Worm (Caenorhabditis elegans) whole organism, L1 larva: Measurements from ENCODE around the gene C24H11.1.

Experiments
- C34B4.2 ChIP-seq: sonication (generic microtip); optimal IDR thresholded peaks from 2 replicates; lab custom pipeline; 2017; ENCODE audit warnings: mild to moderate bottlenecking, missing genetic modification characterization, missing compliant biosample characterization
- F16B12.6 ChIP-seq: fragments of 150-350 bp; optimal IDR thresholded peaks from 2 replicates; lab custom pipeline; 2014; ENCODE audit warnings: missing biosample characterization, missing genetic modification characterization
- aly-2 ChIP-seq: fragments of 150-350 bp; optimal IDR thresholded peaks from 2 replicates; lab custom pipeline; 2014; ENCODE audit warnings: missing biosample characterization, missing genetic modification characterization
- ama-1 ChIP-seq: fragments of 150-350 bp; optimal IDR thresholded peaks from 2 replicates; lab custom pipeline; 2014
- blmp-1 ChIP-seq: fragments of 150-350 bp; optimal IDR thresholded peaks from 2 replicates; lab custom pipeline; 2014; ENCODE audit warnings: missing biosample characterization, missing genetic modification characterization
- ceh-82 ChIP-seq, 3 experiments: fragments of 150-350 bp in 1 of 3; sonication (generic microtip) in 2 of 3; optimal IDR thresholded peaks; 2 replicates each; lab custom pipeline; 2014 to 2017; ENCODE audit warnings: missing biosample characterization in 3 of 3, missing genetic modification characterization in 3 of 3
- ceh-88 ChIP-seq: fragments of 200-800 bp; sonication (Bioruptor generic); IDR thresholded peaks from 2 replicates; pipeline ENCODE4 v1.3.6; 2022; ENCODE audit warnings: missing genetic modification characterization, missing compliant biosample characterization
- ceh-90 ChIP-seq: sonication (generic microtip); optimal IDR thresholded peaks from 2 replicates; lab custom pipeline; 2016; ENCODE audit warnings: missing genetic modification characterization, missing compliant biosample characterization
- ces-1 ChIP-seq: fragments of 150-350 bp; optimal IDR thresholded peaks from 2 replicates; lab custom pipeline; 2014; ENCODE audit warnings: missing biosample characterization, missing genetic modification reagents, missing genetic modification characterization
- dsc-1 ChIP-seq: sonication (generic microtip); optimal IDR thresholded peaks from 2 replicates; lab custom pipeline; 2016; ENCODE audit warnings: mild to moderate bottlenecking, missing genetic modification characterization, missing compliant biosample characterization
- efl-1 ChIP-seq, 4 experiments: fragments of 150-350 bp; optimal IDR thresholded peaks in 3 of 4; peaks in 1 of 4; 1 replicate in 1 of 4; 2 replicates in 3 of 4; lab custom pipeline; 2014; ENCODE audit warnings: missing biosample characterization in 2 of 4, missing genetic modification characterization in 2 of 4, missing genetic modification reagents in 2 of 4
- efl-3 ChIP-seq: fragments of 200-800 bp; sonication (Bioruptor generic); optimal IDR thresholded peaks from 2 replicates; lab custom pipeline; 2018; ENCODE audit warnings: mild to moderate bottlenecking, missing genetic modification characterization, missing compliant biosample characterization
- egl-13 ChIP-seq: sonication (generic microtip); optimal IDR thresholded peaks from 2 replicates; lab custom pipeline; 2016; ENCODE audit warnings: missing genotype, missing genetic modification reagents, missing genetic modification characterization, missing compliant biosample characterization
- egl-27 ChIP-seq, 2 experiments: fragments of 150-350 bp in 1 of 2; sonication (generic microtip); optimal IDR thresholded peaks; 3 replicates each; lab custom pipeline; 2017 to 2018; ENCODE audit warnings: missing biosample characterization in 2 of 2, missing genetic modification characterization in 2 of 2, missing genetic modification reagents in 2 of 2
- elt-3 ChIP-seq, 6 experiments: fragments of 150-350 bp in 1 of 6; sonication (generic microtip); optimal IDR thresholded peaks; 2 replicates each; lab custom pipeline; 2017 to 2018; ENCODE audit warnings: missing biosample characterization in 6 of 6, missing genetic modification characterization in 6 of 6, inconsistent platforms in 1 of 6
- fkh-4 ChIP-seq: sonication (generic microtip); optimal IDR thresholded peaks from 2 replicates; lab custom pipeline; 2016; ENCODE audit warnings: missing compliant biosample characterization, missing genetic modification characterization, borderline replicate concordance
- fkh-8 ChIP-seq: sonication (generic microtip); optimal IDR thresholded peaks from 2 replicates; lab custom pipeline; 2016; ENCODE audit warnings: mild to moderate bottlenecking, missing genetic modification characterization, missing compliant biosample characterization
- fos-1 ChIP-seq: fragments of 150-350 bp; optimal IDR thresholded peaks from 2 replicates; lab custom pipeline; 2014; ENCODE audit warnings: missing biosample characterization, missing genetic modification characterization
- grh-1 ChIP-seq: fragments of 200-800 bp; sonication (Bioruptor generic); IDR thresholded peaks from 2 replicates; pipeline ENCODE4 v1.3.6; 2022; ENCODE audit warnings: missing genetic modification reagents, missing genetic modification characterization, missing compliant biosample characterization
- hlh-17 ChIP-seq: fragments of 200-800 bp; sonication (Bioruptor generic); optimal IDR thresholded peaks from 2 replicates; lab custom pipeline; 2018; ENCODE audit warnings: missing genetic modification characterization, mild to moderate bottlenecking, missing compliant biosample characterization, moderate library complexity, borderline replicate concordance
- hlh-4 ChIP-seq: sonication (generic microtip); optimal IDR thresholded peaks from 2 replicates; lab custom pipeline; 2016; ENCODE audit warnings: mild to moderate bottlenecking, missing genetic modification characterization, missing compliant biosample characterization
- hpl-2 ChIP-seq: fragments of 150-350 bp; optimal IDR thresholded peaks from 2 replicates; lab custom pipeline; 2014; ENCODE audit warnings: missing biosample characterization, missing genetic modification reagents, missing genetic modification characterization
- isw-1 ChIP-seq: fragments of 200-800 bp; sonication (Bioruptor generic); IDR thresholded peaks from 2 replicates; pipeline ENCODE4 v1.3.6; 2022; ENCODE audit warnings: missing genetic modification characterization, missing compliant biosample characterization
- lin-35 ChIP-seq, 2 experiments: fragments of 150-350 bp; optimal IDR thresholded peaks; 2 replicates each; lab custom pipeline; 2014; ENCODE audit warnings: missing biosample characterization in 2 of 2, missing genetic modification characterization in 2 of 2, missing genetic modification reagents in 2 of 2
- lin-39 ChIP-seq: fragments of 150-350 bp; optimal IDR thresholded peaks from 2 replicates; lab custom pipeline; 2014; ENCODE audit warnings: missing biosample characterization, missing genetic modification reagents, missing genetic modification characterization
- lsy-2 ChIP-seq, 2 experiments: fragments of 150-350 bp; optimal IDR thresholded peaks; 2 replicates each; lab custom pipeline; 2014; ENCODE audit warnings: missing biosample characterization in 2 of 2, missing genetic modification characterization in 2 of 2
- mab-9 ChIP-seq: fragments of 200-800 bp; sonication (Bioruptor generic); IDR thresholded peaks from 2 replicates; pipeline ENCODE4 v1.3.6; 2022; ENCODE audit warnings: missing genetic modification reagents, missing genetic modification characterization, missing compliant biosample characterization
- mef-2 ChIP-seq: fragments of 150-350 bp; optimal IDR thresholded peaks from 2 replicates; lab custom pipeline; 2014; ENCODE audit warnings: missing biosample characterization, missing genetic modification characterization
- mep-1 ChIP-seq: fragments of 150-350 bp; optimal IDR thresholded peaks from 2 replicates; lab custom pipeline; 2014; ENCODE audit warnings: missing biosample characterization, missing genetic modification characterization
- nhr-12 ChIP-seq: sonication (generic microtip); optimal IDR thresholded peaks from 2 replicates; lab custom pipeline; 2017; ENCODE audit warnings: missing biosample characterization, missing genetic modification characterization
- nhr-19 ChIP-seq: fragments of 200-800 bp; sonication (Bioruptor generic); conservative IDR thresholded peaks from 2 replicates; pipeline ENCODE4 v1.3.6; 2022; ENCODE audit warnings: missing genetic modification characterization, missing compliant biosample characterization
- nhr-237 ChIP-seq: fragments of 150-350 bp; optimal IDR thresholded peaks from 2 replicates; lab custom pipeline; 2014; ENCODE audit warnings: missing biosample characterization, missing genetic modification characterization
- nhr-47 ChIP-seq: sonication (generic microtip); optimal IDR thresholded peaks from 2 replicates; lab custom pipeline; 2016; ENCODE audit warnings: mild to moderate bottlenecking, missing genetic modification characterization, moderate library complexity, missing compliant biosample characterization
- nhr-84 ChIP-seq: sonication (generic microtip); optimal IDR thresholded peaks from 2 replicates; lab custom pipeline; 2017; ENCODE audit warnings: missing biosample characterization, missing genetic modification characterization
- nhr-85 ChIP-seq: sonication (generic microtip); peaks from one replicate; lab custom pipeline; 2016; ENCODE audit warnings: missing genetic modification characterization, inconsistent platforms, missing compliant biosample characterization
- nhr-90 ChIP-seq: sonication (generic microtip); optimal IDR thresholded peaks from 2 replicates; lab custom pipeline; 2016; ENCODE audit warnings: mild to moderate bottlenecking, missing genetic modification characterization, missing compliant biosample characterization; ENCODE audit not compliant: poor library complexity
- pax-3 ChIP-seq: fragments of 200-800 bp; sonication (Bioruptor generic); optimal IDR thresholded peaks from 2 replicates; lab custom pipeline; 2018; ENCODE audit warnings: mild to moderate bottlenecking, missing genetic modification characterization, moderate library complexity, missing compliant biosample characterization
- rnt-1 ChIP-seq: sonication (generic microtip); optimal IDR thresholded peaks from 2 replicates; lab custom pipeline; 2016; ENCODE audit warnings: mild to moderate bottlenecking, missing genetic modification characterization, moderate library complexity, missing compliant biosample characterization
- skn-1 ChIP-seq: fragments of 150-350 bp; optimal IDR thresholded peaks from 2 replicates; lab custom pipeline; 2014; ENCODE audit warnings: missing biosample characterization, missing genetic modification characterization
- snu-23 ChIP-seq: sonication (generic microtip); optimal IDR thresholded peaks from 2 replicates; lab custom pipeline; 2016; ENCODE audit warnings: missing genetic modification characterization, missing compliant biosample characterization
- sptf-1 ChIP-seq: fragments of 150-350 bp; optimal IDR thresholded peaks from 2 replicates; lab custom pipeline; 2014; ENCODE audit warnings: missing biosample characterization, missing genetic modification characterization
- sup-37 ChIP-seq: fragments of 200-800 bp; sonication (Bioruptor generic); optimal IDR thresholded peaks from 2 replicates; lab custom pipeline; 2018; ENCODE audit warnings: mild to moderate bottlenecking, missing genetic modification characterization, missing compliant biosample characterization
- swsn-7 ChIP-seq: sonication (generic microtip); optimal IDR thresholded peaks from 2 replicates; lab custom pipeline; 2016; ENCODE audit warnings: missing genetic modification characterization, missing compliant biosample characterization
- tbx-2 ChIP-seq: sonication (generic microtip); optimal IDR thresholded peaks from 2 replicates; lab custom pipeline; 2016; ENCODE audit warnings: missing genetic modification characterization, missing compliant biosample characterization
- tlp-1 ChIP-seq: fragments of 150-350 bp; optimal IDR thresholded peaks from 2 replicates; lab custom pipeline; 2014; ENCODE audit warnings: missing biosample characterization, missing genetic modification characterization
- unc-30 ChIP-seq: sonication (generic microtip); optimal IDR thresholded peaks from 2 replicates; lab custom pipeline; 2017; ENCODE audit warnings: missing biosample characterization, missing genetic modification characterization
- unc-62 ChIP-seq: fragments of 150-350 bp; optimal IDR thresholded peaks from 2 replicates; lab custom pipeline; 2014; ENCODE audit warnings: missing biosample characterization, missing genetic modification reagents, missing genetic modification characterization
- unc-86 ChIP-seq: sonication (generic microtip); optimal IDR thresholded peaks from 2 replicates; lab custom pipeline; 2016; ENCODE audit warnings: missing genetic modification characterization, missing compliant biosample characterization
- unc-98 ChIP-seq: fragments of 200-800 bp; sonication (Bioruptor generic); IDR thresholded peaks from 2 replicates; pipeline ENCODE4 v1.3.6; 2022; ENCODE audit warnings: missing genetic modification characterization, missing compliant biosample characterization
- vab-15 ChIP-seq: sonication (generic microtip); optimal IDR thresholded peaks from 2 replicates; lab custom pipeline; 2017; ENCODE audit warnings: missing genotype, mild to moderate bottlenecking, missing genetic modification characterization, missing compliant biosample characterization
- xbp-1 ChIP-seq: sonication (generic microtip); optimal IDR thresholded peaks from 2 replicates; lab custom pipeline; 2016; ENCODE audit warnings: missing genetic modification characterization, missing compliant biosample characterization
- zag-1 ChIP-seq: fragments of 150-350 bp; optimal IDR thresholded peaks from 2 replicates; lab custom pipeline; 2014; ENCODE audit warnings: missing biosample characterization, missing genetic modification characterization
- ztf-4 ChIP-seq: fragments of 150-350 bp; optimal IDR thresholded peaks from 2 replicates; lab custom pipeline; 2014; ENCODE audit warnings: missing biosample characterization, missing genetic modification characterization

C24H11.1 gene

ce11 chrIII:11823260-11823659 is 35.8 kb downstream of the C24H11.1 start, which contains the start of gene C18D11.3:
TSS of gene C18D11.3 (plus strand) at chrIII:11823448.
- TF ChIP-seq ama-1 (lab: Kevin White, UChicago) (no peak), rnt-1 (peak; percentile 92), F16B12.6 (tag; lab: Kevin White, UChicago) (peak; percentile 100), hlh-17 (no peak), skn-1 (peak; percentile 88), efl-1 (optimal IDR thresholded peaks at IDR 0.05; lab: Kevin White, UChicago) (peak; percentile 84 to 86), efl-1 (GFP tag; optimal IDR thresholded peaks at IDR 0.05 in 1 of 2; lab: Kevin White, UChicago) (peak; percentile 81 to 97), grh-1 (GFP tag; lab: Robert Waterston, UW) (0 out of 2 replicates have a peak, but pooled peaks have one; percentile 16), ceh-82 (tag; optimal IDR thresholded peaks at IDR 0.05; lab: Kevin White, UChicago) (peak; percentile 48 to 93 (median 52)), unc-62 (no peak), nhr-84 (no peak), mab-9 (GFP tag; lab: Robert Waterston, UW) (0 out of 2 replicates have a peak, but pooled peaks have one; percentile 9), aly-2 (tag; lab: Kevin White, UChicago) (no peak), zag-1 (no peak), isw-1 (GFP tag; lab: Robert Waterston, UW) (peak; percentile 74), unc-30 (tag; lab: Kevin White, UChicago) (no peak), nhr-85 (tag; lab: Kevin White, UChicago) (peak; percentile 89), C34B4.2 (no peak), lin-39 (tag; lab: Kevin White, UChicago) (peak; percentile 44), sptf-1 (no peak), lsy-2 (tag; optimal IDR thresholded peaks at IDR 0.05; lab: Kevin White, UChicago) (peak; percentile 96 to 99), vab-15 (tag; lab: Kevin White, UChicago) (peak; percentile 77), xbp-1 (tag; lab: Kevin White, UChicago) (peak; percentile 73), nhr-47 (tag; lab: Kevin White, UChicago) (peak; percentile 82), fos-1 (peak; percentile 77), hlh-4 (tag; lab: Kevin White, UChicago) (no peak), nhr-12 (tag; lab: Kevin White, UChicago) (no peak), sup-37 (GFP tag; lab: Kevin White, UChicago) (no peak), egl-13 (no peak), hpl-2 (no peak), dsc-1 (peak; percentile 67), nhr-90 (tag; lab: Kevin White, UChicago) (peak; percentile 78), ces-1 (GFP tag; lab: Kevin White, UChicago) (no peak), ceh-90 (tag; lab: Kevin White, UChicago) (no peak), nhr-237 (peak; percentile 16), elt-3 (tag; optimal IDR thresholded peaks at IDR 0.05; lab: Kevin White, UChicago) (peak in 4 of 6 experiments; percentile 23 to 91 (median 54)), lin-35 (GFP tag; optimal IDR thresholded peaks at IDR 0.05; lab: Kevin White, UChicago) (peak; percentile 90 to 93), unc-98 (peak; percentile 6; the same call in 1 of the 2 replicates), ceh-88 (GFP tag; lab: Robert Waterston, UW) (no peak; the same call in 1 of the 2 replicates), egl-27 (tag; optimal IDR thresholded peaks at IDR 0.05; lab: Kevin White, UChicago) (peak; percentile 1 to 44), nhr-19 (GFP tag; lab: Robert Waterston, UW) (peak; percentile 79), fkh-4 (tag; lab: Kevin White, UChicago) (no peak), swsn-7 (tag; lab: Kevin White, UChicago) (peak; percentile 75), tlp-1 (tag; lab: Kevin White, UChicago) (no peak), tbx-2 (tag; lab: Kevin White, UChicago) (peak; percentile 88), blmp-1 (tag; lab: Kevin White, UChicago) (peak; percentile 74), ztf-4 (tag; lab: Kevin White, UChicago) (peak; percentile 39), fkh-8 (tag; lab: Kevin White, UChicago) (peak; percentile 86), mef-2 (tag; lab: Kevin White, UChicago) (no peak), pax-3 (tag; lab: Kevin White, UChicago) (peak; percentile 55), efl-3 (GFP tag; lab: Kevin White, UChicago) (no peak), mep-1 (tag; lab: Kevin White, UChicago) (peak; percentile 94), unc-86 (tag; lab: Kevin White, UChicago) (peak; percentile 60), snu-23 (GFP tag; lab: Kevin White, UChicago) (peak; percentile 93)
